Worm (Caenorhabditis elegans) whole organism, L4 larva: ENCODE measurements around the gene iffb-1.

ENCODE experiments used
- T26A8.4 ChIP-seq: fragments of 200-800 bp; sonication (Bioruptor generic); IDR thresholded peaks from 2 replicates; pipeline ENCODE4 v1.3.6; 2022; ENCODE audit warnings: missing genetic modification characterization, missing compliant biosample characterization
- Y105C5A.15 ChIP-seq: fragments of 200-800 bp; sonication (Bioruptor generic); IDR thresholded peaks from 2 replicates; pipeline ENCODE4 v1.3.6; 2022; ENCODE audit warnings: missing genetic modification characterization, missing compliant biosample characterization
- Y5F2A.4 ChIP-seq: fragments of 200-800 bp; sonication (Bioruptor generic); optimal IDR thresholded peaks from 2 replicates; lab custom pipeline; 2018; ENCODE audit warnings: mild to moderate bottlenecking, missing genetic modification characterization, missing compliant biosample characterization
- Y75B8A.6 ChIP-seq: fragments of 200-800 bp; sonication (Bioruptor generic); IDR thresholded peaks from 2 replicates; pipeline ENCODE4 v1.3.6; 2022; ENCODE audit warnings: missing genetic modification reagents, missing genetic modification characterization, missing compliant biosample characterization
- ama-1 ChIP-seq: fragments of 150-350 bp; optimal IDR thresholded peaks from 2 replicates; lab custom pipeline; 2014; ENCODE audit warnings: inconsistent platforms, mixed read lengths
- attf-4 ChIP-seq: sonication (generic microtip); optimal IDR thresholded peaks from 3 replicates; lab custom pipeline; 2017; ENCODE audit warnings: missing biosample characterization, missing genetic modification characterization
- ceh-20 ChIP-seq: fragments of 200-800 bp; sonication (Bioruptor generic); IDR thresholded peaks from 2 replicates; pipeline ENCODE4 v1.3.6; 2022; ENCODE audit warnings: missing genetic modification reagents, missing genetic modification characterization, missing compliant biosample characterization
- ceh-82 ChIP-seq: sonication (generic microtip); optimal IDR thresholded peaks from 2 replicates; lab custom pipeline; 2017; ENCODE audit warnings: missing biosample characterization, missing genetic modification characterization
- ces-1 ChIP-seq: fragments of 150-350 bp; sonication (generic microtip); optimal IDR thresholded peaks from 4 replicates; lab custom pipeline; 2014; ENCODE audit warnings: missing biosample characterization, missing genetic modification reagents, missing genetic modification characterization
- cey-2 ChIP-seq: sonication (generic microtip); optimal IDR thresholded peaks from 3 replicates; lab custom pipeline; 2017; ENCODE audit warnings: missing genetic modification characterization, mild to moderate bottlenecking, missing compliant biosample characterization, antibody characterized with exemption, borderline replicate concordance; ENCODE audit not compliant: insufficient read depth
- daf-12 ChIP-seq: fragments of 150-350 bp; optimal IDR thresholded peaks from 2 replicates; lab custom pipeline; 2014; ENCODE audit warnings: missing biosample characterization, missing genetic modification reagents, missing genetic modification characterization
- daf-16 ChIP-seq, 3 experiments: sonication (generic microtip); optimal IDR thresholded peaks; 2 replicates each; lab custom pipeline; 2016 to 2017; ENCODE audit warnings: missing genetic modification characterization in 3 of 3, missing genetic modification reagents in 3 of 3, mild to moderate bottlenecking in 2 of 3, missing compliant biosample characterization in 2 of 3, missing biosample characterization in 1 of 3, moderate library complexity in 1 of 3
- dmd-6 ChIP-seq: fragments of 200-800 bp; sonication (Bioruptor generic); IDR thresholded peaks from 2 replicates; pipeline ENCODE4 v1.3.6; 2022; ENCODE audit warnings: missing genetic modification reagents, missing genetic modification characterization, missing compliant biosample characterization
- dmd-8 ChIP-seq: fragments of 200-800 bp; sonication (Bioruptor generic); IDR thresholded peaks from 2 replicates; pipeline ENCODE4 v1.3.6; 2022; ENCODE audit warnings: missing genetic modification characterization, missing compliant biosample characterization
- dpl-1 ChIP-seq: fragments of 150-350 bp; optimal IDR thresholded peaks from 2 replicates; lab custom pipeline; 2014; ENCODE audit warnings: missing biosample characterization, missing genetic modification reagents, missing genetic modification characterization
- duxl-1 ChIP-seq: sonication (generic microtip); optimal IDR thresholded peaks from 2 replicates; lab custom pipeline; 2016; ENCODE audit warnings: mild to moderate bottlenecking, missing genetic modification characterization, moderate library complexity, missing compliant biosample characterization; ENCODE audit not compliant: poor library complexity
- dve-1 ChIP-seq: sonication (generic microtip); optimal IDR thresholded peaks from 2 replicates; lab custom pipeline; 2017; ENCODE audit warnings: antibody characterized with exemption, mild to moderate bottlenecking, missing genetic modification characterization, missing compliant biosample characterization; ENCODE audit not compliant: insufficient read depth
- egl-27 ChIP-seq: sonication (generic microtip); optimal IDR thresholded peaks from 3 replicates; lab custom pipeline; 2017; ENCODE audit warnings: missing biosample characterization, missing genetic modification reagents, missing genetic modification characterization
- fos-1 ChIP-seq: fragments of 150-350 bp; optimal IDR thresholded peaks from 2 replicates; lab custom pipeline; 2014; ENCODE audit warnings: missing biosample characterization, missing genetic modification characterization
- hlh-11 ChIP-seq: fragments of 200-800 bp; sonication (Bioruptor generic); optimal IDR thresholded peaks from 2 replicates; lab custom pipeline; 2018; ENCODE audit warnings: mild to moderate bottlenecking, missing genetic modification characterization, missing compliant biosample characterization
- hmg-1.1 ChIP-seq: fragments of 200-800 bp; sonication (Bioruptor generic); IDR thresholded peaks from 2 replicates; pipeline ENCODE4 v1.3.6; 2022; ENCODE audit warnings: missing genetic modification reagents, missing genetic modification characterization, missing compliant biosample characterization
- lim-7 ChIP-seq: fragments of 200-800 bp; sonication (Bioruptor generic); IDR thresholded peaks from 2 replicates; pipeline ENCODE4 v1.3.6; 2022; ENCODE audit warnings: missing genetic modification characterization, missing compliant biosample characterization
- lin-13 ChIP-seq: fragments of 150-350 bp; optimal IDR thresholded peaks from 2 replicates; lab custom pipeline; 2014; ENCODE audit warnings: missing biosample characterization, missing genetic modification reagents, missing genetic modification characterization
- lin-29 ChIP-seq: fragments of 200-800 bp; sonication (Bioruptor generic); IDR thresholded peaks from 2 replicates; pipeline ENCODE4 v1.3.6; 2022; ENCODE audit warnings: missing genetic modification reagents, missing genetic modification characterization, missing compliant biosample characterization
- lin-38 ChIP-seq: fragments of 200-800 bp; sonication (Bioruptor generic); IDR thresholded peaks from 2 replicates; pipeline ENCODE4 v1.3.6; 2022; ENCODE audit warnings: missing genetic modification reagents, missing genetic modification characterization, missing compliant biosample characterization
- madf-9 ChIP-seq: fragments of 200-800 bp; sonication (Bioruptor generic); conservative IDR thresholded peaks from 2 replicates; pipeline ENCODE4 v1.3.6; 2022; ENCODE audit warnings: missing genetic modification reagents, missing genetic modification characterization, missing compliant biosample characterization
- mep-1 ChIP-seq: fragments of 150-350 bp; sonication (generic microtip); optimal IDR thresholded peaks from 3 replicates; lab custom pipeline; 2014; ENCODE audit warnings: missing biosample characterization, missing genetic modification characterization
- mes-2 ChIP-seq: sonication (generic microtip); optimal IDR thresholded peaks from 2 replicates; lab custom pipeline; 2016; ENCODE audit warnings: missing genotype, mild to moderate bottlenecking, missing genetic modification characterization, missing compliant biosample characterization; ENCODE audit not compliant: poor library complexity, severe bottlenecking
- mxl-2 ChIP-seq: fragments of 200-800 bp; sonication (Bioruptor generic); conservative IDR thresholded peaks from 2 replicates; pipeline ENCODE4 v1.3.6; 2022; ENCODE audit warnings: missing genetic modification reagents, missing genetic modification characterization, missing compliant biosample characterization
- nhr-10 ChIP-seq: fragments of 150-350 bp; optimal IDR thresholded peaks from 2 replicates; lab custom pipeline; 2014; ENCODE audit warnings: missing biosample characterization, missing genetic modification characterization
- nhr-237 ChIP-seq: sonication (generic microtip); optimal IDR thresholded peaks from 2 replicates; lab custom pipeline; 2017; ENCODE audit warnings: missing biosample characterization, missing genetic modification characterization
- nhr-76 ChIP-seq: fragments of 150-350 bp; optimal IDR thresholded peaks from 2 replicates; lab custom pipeline; 2014; ENCODE audit warnings: missing biosample characterization, missing genetic modification characterization
- pha-4 ChIP-seq, 2 experiments: fragments of 150-350 bp in 1 of 2; fragments of 200-800 bp in 1 of 2; sonication (Bioruptor generic) in 1 of 2; IDR thresholded peaks in 1 of 2; optimal IDR thresholded peaks in 1 of 2; 2 replicates each; pipeline versions ENCODE4 v1.3.6 to Lab custom; 2014 to 2022; ENCODE audit warnings: missing genetic modification characterization in 2 of 2, missing genetic modification reagents in 2 of 2, missing biosample characterization in 1 of 2, missing compliant biosample characterization in 1 of 2
- pqm-1 ChIP-seq: sonication (generic microtip); optimal IDR thresholded peaks from 2 replicates; lab custom pipeline; 2017; ENCODE audit warnings: missing biosample characterization, missing genetic modification characterization
- rbr-2 ChIP-seq: sonication (generic microtip); optimal IDR thresholded peaks from 2 replicates; lab custom pipeline; 2016; ENCODE audit warnings: missing genotype, missing genetic modification characterization, missing compliant biosample characterization
- saeg-2 ChIP-seq: fragments of 200-800 bp; sonication (Bioruptor generic); IDR thresholded peaks from 2 replicates; pipeline ENCODE4 v1.3.6; 2022; ENCODE audit warnings: missing genetic modification reagents, missing genetic modification characterization, missing compliant biosample characterization
- sdz-12 ChIP-seq: fragments of 200-800 bp; sonication (Bioruptor generic); optimal IDR thresholded peaks from 2 replicates; lab custom pipeline; 2018; ENCODE audit warnings: mild to moderate bottlenecking, missing genetic modification characterization, missing compliant biosample characterization
- set-16 ChIP-seq: fragments of 200-800 bp; sonication (Bioruptor generic); IDR thresholded peaks from 2 replicates; pipeline ENCODE4 v1.3.6; 2022; ENCODE audit warnings: missing genetic modification reagents, missing genetic modification characterization, missing compliant biosample characterization
- skn-1 ChIP-seq: fragments of 150-350 bp; optimal IDR thresholded peaks from 2 replicates; lab custom pipeline; 2014; ENCODE audit warnings: missing biosample characterization, missing genetic modification characterization
- snpc-1.2 ChIP-seq: fragments of 200-800 bp; sonication (Bioruptor generic); IDR thresholded peaks from 2 replicates; pipeline ENCODE4 v1.3.6; 2022; ENCODE audit warnings: missing genetic modification reagents, missing genetic modification characterization, missing compliant biosample characterization
- spr-1 ChIP-seq: sonication (generic microtip); optimal IDR thresholded peaks from 2 replicates; lab custom pipeline; 2016; ENCODE audit warnings: mild to moderate bottlenecking, missing genetic modification characterization, missing compliant biosample characterization
- spr-3 ChIP-seq: fragments of 200-800 bp; sonication (Bioruptor generic); optimal IDR thresholded peaks from 2 replicates; lab custom pipeline; 2018; ENCODE audit warnings: mild to moderate bottlenecking, missing genetic modification characterization, missing compliant biosample characterization
- tag-97 ChIP-seq: fragments of 200-800 bp; sonication (Bioruptor generic); IDR thresholded peaks from 2 replicates; pipeline ENCODE4 v1.3.6; 2022; ENCODE audit warnings: missing genetic modification characterization, missing compliant biosample characterization
- unc-39 ChIP-seq: sonication (generic microtip); optimal IDR thresholded peaks from 2 replicates; lab custom pipeline; 2017; ENCODE audit warnings: missing biosample characterization, missing genetic modification characterization
- unc-62 ChIP-seq, 3 experiments: fragments of 150-350 bp in 1 of 3; sonication (generic microtip); optimal IDR thresholded peaks in 2 of 3; peaks in 1 of 3; 1 replicate in 1 of 3; 2 replicates in 2 of 3; lab custom pipeline; 2014 to 2017; ENCODE audit warnings: missing biosample characterization in 3 of 3, missing genetic modification characterization in 3 of 3, missing genetic modification reagents in 3 of 3, missing genotype in 1 of 3

The iffb-1 gene

ce11 chrIII:2294736-2295135, 19.5 kb upstream of the iffb-1 start (continued):
- TF ChIP-seq ceh-20 (GFP tag; lab: Robert Waterston, UW) (no peak), daf-12 (tag; lab: Kevin White, UChicago) (no peak), dve-1 (tag; lab: Kevin White, UChicago) (peak; percentile 44), skn-1 (no peak), spr-1 (tag; lab: Kevin White, UChicago) (no peak), dmd-6 (GFP tag; lab: Robert Waterston, UW) (peak; percentile 29), Y105C5A.15 (GFP tag; lab: Robert Waterston, UW) (no peak), snpc-1.2 (GFP tag; lab: Robert Waterston, UW) (no peak), pha-4 (GFP tag; IDR thresholded peaks at IDR 0.05; lab: Robert Waterston, UW) (no peak), pha-4 (tag; optimal IDR thresholded peaks at IDR 0.05; lab: Kevin White, UChicago) (peak; percentile 79), nhr-10 (tag; lab: Kevin White, UChicago) (no peak)
- TF ChIP-seq, all 104 proteins: peak for 9

- TF ChIP-seq daf-16 (GFP tag; optimal IDR thresholded peaks at IDR 0.05; lab: Kevin White, UChicago), result no peak
- no peak for TF ChIP-seq daf-16 (tag; optimal IDR thresholded peaks at IDR 0.05; lab: Kevin White, UChicago)
- peak; percentile 47 for TF ChIP-seq lin-38 (GFP tag; lab: Robert Waterston, UW)
- TF ChIP-seq lim-7 (GFP tag; lab: Robert Waterston, UW), result no peak
- TF ChIP-seq daf-12 (tag; lab: Kevin White, UChicago), result no peak
These were observed 10.1 kb upstream of the iffb-1 start for ce11 chrIII:2304149-2304548.

ce11 chrIII:2304867-2305266, 9.4 kb upstream of the iffb-1 start, which contains the start of gene Y54F10BM.9:
TSS of gene Y54F10BM.9 (minus strand) at chrIII:2304927.
- TF ChIP-seq ces-1 (GFP tag; lab: Kevin White, UChicago) (no peak), ceh-82 (tag; lab: Kevin White, UChicago) (no peak), lin-13 (no peak), madf-9 (GFP tag; lab: Robert Waterston, UW) (no peak), cey-2 (tag; lab: Kevin White, UChicago) (no peak), rbr-2 (tag; lab: Kevin White, UChicago) (peak; percentile 4), nhr-76 (tag; lab: Kevin White, UChicago) (no peak), nhr-237 (tag; lab: Kevin White, UChicago) (no peak), Y75B8A.6 (GFP tag; lab: Robert Waterston, UW) (no peak), ama-1 (lab: Kevin White, UChicago) (no peak), unc-62 (GFP tag; optimal IDR thresholded peaks at IDR 0.05 in 1 of 2; lab: Kevin White, UChicago) (peak in 1 of 2 experiments; percentile 52), unc-62 (tag; optimal IDR thresholded peaks at IDR 0.05; lab: Kevin White, UChicago) (no peak), unc-39 (tag; lab: Kevin White, UChicago) (no peak), set-16 (0 out of 2 replicates have a peak, but pooled peaks have one; percentile 25), nhr-10 (tag; lab: Kevin White, UChicago) (no peak), dmd-8 (GFP tag; lab: Robert Waterston, UW) (no peak), saeg-2 (GFP tag; lab: Robert Waterston, UW) (no peak), Y5F2A.4 (GFP tag; lab: Kevin White, UChicago) (no peak), ceh-20 (GFP tag; lab: Robert Waterston, UW) (no peak), attf-4 (tag; lab: Kevin White, UChicago) (no peak), tag-97 (no peak), hmg-1.1 (peak; percentile 14; the same call in 1 of the 2 replicates), dmd-6 (GFP tag; lab: Robert Waterston, UW) (0 out of 2 replicates have a peak, but pooled peaks have one; percentile 11), dpl-1 (GFP tag; lab: Kevin White, UChicago) (peak; percentile 29), hlh-11 (tag; lab: Kevin White, UChicago) (peak; percentile 54), mep-1 (tag; lab: Kevin White, UChicago) (peak; percentile 35), spr-3 (GFP tag; lab: Kevin White, UChicago) (no peak), egl-27 (tag; lab: Kevin White, UChicago) (no peak), mes-2 (tag; lab: Kevin White, UChicago) (peak; percentile 34), fos-1 (tag; lab: Kevin White, UChicago) (no peak), lin-29 (GFP tag; lab: Robert Waterston, UW) (no peak), mxl-2 (GFP tag; lab: Robert Waterston, UW) (no peak), pqm-1 (no peak), T26A8.4 (no peak), duxl-1 (peak; percentile 55), skn-1 (no peak), sdz-12 (GFP tag; lab: Kevin White, UChicago) (no peak)
